Fruit fly (Drosophila melanogaster): ENCODE data around the gene CG31091.

Gene CG31091

dm6 chr3R:25888307-25889075 is 11.2 kb upstream of the CG31091 start, which contains the start of gene Lnk (continued):
- no peak for TF ChIP-seq CG3726 (GFP tag; IDR thresholded peaks at IDR 0.05)
- TF ChIP-seq NK7.1 (GFP tag; optimal IDR thresholded peaks at IDR 0.05) = no peak
- no peak for TF ChIP-seq CG8290 (GFP tag; optimal IDR thresholded peaks at IDR 0.05)
- peak in 1 of 2 experiments; percentile 60 for TF ChIP-seq CG8290 (tag; optimal IDR thresholded peaks at IDR 0.05)
- TF ChIP-seq CG16863 (GFP tag; optimal IDR thresholded peaks at IDR 0.05) = no peak
- no peak for TF ChIP-seq seq (GFP tag; IDR thresholded peaks at IDR 0.05)
- TF ChIP-seq CG1529 (GFP tag; optimal IDR thresholded peaks at IDR 0.05) = peak; percentile 31
- peak; percentile 3 for TF ChIP-seq CG9437 (GFP tag; optimal IDR thresholded peaks at IDR 0.05)
- peak; percentile 34; the same call in 1 of the 2 replicates for TF ChIP-seq klu (GFP tag; IDR thresholded peaks at IDR 0.05)
- TF ChIP-seq CG7556 (GFP tag; optimal IDR thresholded peaks at IDR 0.05) = no peak
- peak; percentile 75 for TF ChIP-seq trem (tag; optimal IDR thresholded peaks at IDR 0.05)
- TF ChIP-seq CG13624 (GFP tag; optimal IDR thresholded peaks at IDR 0.05) = peak; percentile 77
- peak; percentile 14 for TF ChIP-seq CG4328 (GFP tag; optimal IDR thresholded peaks at IDR 0.05)
- peak; percentile 77 for TF ChIP-seq CG2116 (GFP tag; optimal IDR thresholded peaks at IDR 0.05)
- TF ChIP-seq CG3847 (GFP tag; IDR thresholded peaks at IDR 0.05) = peak; percentile 55
- TF ChIP-seq CG9727 (GFP tag; optimal IDR thresholded peaks at IDR 0.05) = peak; percentile 4
- TF ChIP-seq maf-S (GFP tag; optimal IDR thresholded peaks at IDR 0.05) = peak; percentile 15
- no peak for TF ChIP-seq salm (tag; optimal IDR thresholded peaks at IDR 0.05)
- TF ChIP-seq CG8765 (GFP tag; IDR thresholded peaks at IDR 0.05) = peak; percentile 8; the same call in 1 of the 2 replicates
- TF ChIP-seq CG5245 (GFP tag; optimal IDR thresholded peaks at IDR 0.05) = no peak
- peak; percentile 31; the same call in 1 of the 2 replicates for TF ChIP-seq Drgx (GFP tag; IDR thresholded peaks at IDR 0.05)
- TF ChIP-seq CG18619 (GFP tag; optimal IDR thresholded peaks at IDR 0.05) = no peak
- no peak for TF ChIP-seq CG1233 (GFP tag; optimal IDR thresholded peaks at IDR 0.05)
- TF ChIP-seq CG7987 (GFP tag; optimal IDR thresholded peaks at IDR 0.05) = no peak
- no peak for TF ChIP-seq dmrt11E (tag; optimal IDR thresholded peaks at IDR 0.05)
- TF ChIP-seq gce (GFP tag; IDR thresholded peaks at IDR 0.05) = no peak
- TF ChIP-seq MESR4 (GFP tag; optimal IDR thresholded peaks at IDR 0.05) = peak; percentile 95
- peak; percentile 73 for TF ChIP-seq CG12659 (GFP tag; optimal IDR thresholded peaks at IDR 0.05)
- peak; percentile 76 for TF ChIP-seq nom (GFP tag; optimal IDR thresholded peaks at IDR 0.05)
- peak; percentile 69 for TF ChIP-seq CG9932 (GFP tag; IDR thresholded peaks at IDR 0.05)
- no peak for TF ChIP-seq gsb (GFP tag; IDR thresholded peaks at IDR 0.05)
- no peak for TF ChIP-seq Antp (GFP tag; optimal IDR thresholded peaks at IDR 0.05)
- TF ChIP-seq CG7963 (GFP tag; IDR thresholded peaks at IDR 0.05; ENCODE audit: partially characterized antibody) = peak; percentile 87
- TF ChIP-seq D19B (GFP tag; optimal IDR thresholded peaks at IDR 0.05) = no peak
- TF ChIP-seq Stat92E (GFP tag; optimal IDR thresholded peaks at IDR 0.05) = peak in 1 of 3 experiments; percentile 64
- peak; percentile 54 for TF ChIP-seq CG14710 (tag; optimal IDR thresholded peaks at IDR 0.05)
- no peak for TF ChIP-seq Usf (GFP tag; optimal IDR thresholded peaks at IDR 0.05)
- TF ChIP-seq croc (GFP tag; conservative IDR thresholded peaks at IDR 0.05) = no peak
- TF ChIP-seq CG14965 (GFP tag; optimal IDR thresholded peaks at IDR 0.05; ENCODE audit: borderline replicate concordance) = no peak
- TF ChIP-seq CG12299 (tag; optimal IDR thresholded peaks at IDR 0.05) = no peak
- no peak for TF ChIP-seq CG32772 (GFP tag; IDR thresholded peaks at IDR 0.05)
- TF ChIP-seq inv (GFP tag; IDR thresholded peaks at IDR 0.05; ENCODE audit: partially characterized antibody) = peak; percentile 83
- TF ChIP-seq YL-1 (GFP tag; optimal IDR thresholded peaks at IDR 0.05) = peak; percentile 95
- no peak for TF ChIP-seq CG10959 (GFP tag; IDR thresholded peaks at IDR 0.05)
- peak; percentile 9 for TF ChIP-seq CG7271 (tag; optimal IDR thresholded peaks at IDR 0.05)
- TF ChIP-seq NfI (GFP tag; optimal IDR thresholded peaks at IDR 0.05) = peak; percentile 13
- peak; percentile 4 for TF ChIP-seq wek (GFP tag; optimal IDR thresholded peaks at IDR 0.05)
- no peak for TF ChIP-seq CG9215 (GFP tag; IDR thresholded peaks at IDR 0.05)
- TF ChIP-seq insv (GFP tag; optimal IDR thresholded peaks at IDR 0.05) = peak in 1 of 2 experiments; percentile 71
